Fruit fly (Drosophila melanogaster) whole organism: ENCODE measurements around the gene GlcAT-S.

Experiments used
- CG8478 ChIP-seq: fragments of >200 bp; optimal IDR thresholded peaks from 2 replicates; lab custom pipeline; 2018; ENCODE audit warnings: inconsistent platforms
- pan ChIP-seq: fragments of >200 bp; optimal IDR thresholded peaks from 2 replicates; lab custom pipeline; 2017

- no peak for TF ChIP-seq pan (lab: Kevin White, UChicago)
- no peak for TF ChIP-seq CG8478
Measured at dm6 chr2L:9616654-9617053, 385 bp downstream of the GlcAT-S start.
